Fruit fly (Drosophila melanogaster): ENCODE data around the gene ATPsynE.

DNA sequence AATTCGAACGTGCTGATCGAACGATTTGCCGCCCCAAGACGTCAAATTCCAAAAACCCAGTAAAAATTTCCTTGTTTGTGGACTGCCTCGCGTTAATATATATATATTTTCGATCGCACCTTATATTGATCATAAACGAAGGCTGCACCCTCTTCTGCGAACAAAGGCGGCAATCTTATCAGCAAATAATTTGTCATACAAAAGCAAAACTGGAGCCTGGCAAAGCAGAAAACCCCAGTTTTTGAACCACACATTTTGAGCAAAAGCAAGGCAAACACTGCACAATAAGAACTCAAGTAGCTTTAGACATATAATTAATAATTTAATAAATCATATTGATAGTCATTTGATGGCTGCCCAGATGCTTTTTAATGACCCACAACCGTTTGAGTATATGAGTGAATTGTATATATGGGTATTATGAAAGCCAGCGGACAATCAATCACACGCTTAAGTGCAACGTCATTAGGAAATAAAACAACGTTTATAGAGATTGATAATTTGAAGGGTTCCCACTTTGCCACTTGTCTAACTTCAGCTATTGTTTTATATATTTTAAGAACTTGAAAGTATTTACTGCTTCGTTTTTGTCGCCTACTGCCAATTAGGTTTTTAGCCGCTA is 32.2 kb upstream of the ATPsynE start:
- no peak for TF ChIP-seq CG5204 (GFP tag; optimal IDR thresholded peaks at IDR 0.05)
- no peak for TF ChIP-seq bab1 (GFP tag; optimal IDR thresholded peaks at IDR 0.05)
- no peak for TF ChIP-seq CG33017 (tag; optimal IDR thresholded peaks at IDR 0.05)
- no peak for TF ChIP-seq pad (GFP tag; optimal IDR thresholded peaks at IDR 0.05)
- no peak for TF ChIP-seq tj (GFP tag; optimal IDR thresholded peaks at IDR 0.05)
- TF ChIP-seq Clk (GFP tag; optimal IDR thresholded peaks at IDR 0.05), result no peak

Measured in whole organism, adult.